Worm (Caenorhabditis elegans) whole organism, young adult: ENCODE measurements around the gene gars-1.

ENCODE experiments used
- F23B12.7 ChIP-seq: sonication (generic microtip); optimal IDR thresholded peaks from 2 replicates; lab custom pipeline; 2017; ENCODE audit warnings: missing genetic modification characterization, mild to moderate bottlenecking, missing compliant biosample characterization, antibody characterized with exemption, moderate library complexity; ENCODE audit not compliant: insufficient read depth
- F55B11.4 ChIP-seq: sonication (generic microtip); optimal IDR thresholded peaks from 2 replicates; lab custom pipeline; 2016; ENCODE audit warnings: missing compliant biosample characterization, missing genetic modification characterization, borderline replicate concordance; ENCODE audit not compliant: insufficient read depth
- F57C9.4 ChIP-seq: sonication (generic microtip); optimal IDR thresholded peaks from 2 replicates; lab custom pipeline; 2017; ENCODE audit warnings: mild to moderate bottlenecking, missing genetic modification characterization, missing compliant biosample characterization
- K11D2.4 ChIP-seq: fragments of 200-800 bp; sonication (Bioruptor generic); IDR thresholded peaks from 2 replicates; pipeline ENCODE4 v1.3.6; 2022; ENCODE audit warnings: missing genetic modification reagents, missing genetic modification characterization, missing compliant biosample characterization
- K12H6.12 ChIP-seq: fragments of 200-800 bp; sonication (Bioruptor generic); optimal IDR thresholded peaks from 2 replicates; lab custom pipeline; 2018; ENCODE audit warnings: mild to moderate bottlenecking, missing genetic modification characterization, missing compliant biosample characterization
- Y53G8AR.9 ChIP-seq: fragments of 200-800 bp; sonication (Bioruptor generic); conservative IDR thresholded peaks from 2 replicates; pipeline ENCODE4 v1.3.6; 2022; ENCODE audit warnings: missing genetic modification reagents, missing genetic modification characterization, missing compliant biosample characterization
- akir-1 ChIP-seq: fragments of 200-800 bp; sonication (Bioruptor generic); optimal IDR thresholded peaks from 2 replicates; lab custom pipeline; 2018; ENCODE audit warnings: mild to moderate bottlenecking, missing genetic modification characterization, moderate library complexity, missing compliant biosample characterization
- aptf-2 ChIP-seq: fragments of 200-800 bp; sonication (Bioruptor generic); conservative IDR thresholded peaks from 2 replicates; pipeline ENCODE4 v1.3.6; 2022; ENCODE audit warnings: missing genetic modification reagents, missing genetic modification characterization, missing compliant biosample characterization
- atf-7 ChIP-seq: sonication (generic microtip); optimal IDR thresholded peaks from 2 replicates; lab custom pipeline; 2017; ENCODE audit warnings: mild to moderate bottlenecking, missing genetic modification characterization, missing compliant biosample characterization
- attf-3 ChIP-seq: fragments of 200-800 bp; sonication (Bioruptor generic); conservative IDR thresholded peaks from 2 replicates; pipeline ENCODE4 v1.3.6; 2022; ENCODE audit warnings: missing genetic modification reagents, missing genetic modification characterization, missing compliant biosample characterization
- attf-5 ChIP-seq: fragments of 200-800 bp; sonication (Bioruptor generic); optimal IDR thresholded peaks from 2 replicates; lab custom pipeline; 2018; ENCODE audit warnings: mild to moderate bottlenecking, missing genetic modification characterization, missing compliant biosample characterization
- cebp-1 ChIP-seq, 2 experiments: fragments of 200-800 bp in 1 of 2; sonication (Bioruptor generic) in 1 of 2; sonication (generic microtip) in 1 of 2; IDR thresholded peaks in 1 of 2; optimal IDR thresholded peaks in 1 of 2; 2 replicates each; pipeline versions ENCODE4 v1.3.6 to Lab custom; 2017 to 2022; ENCODE audit warnings: missing compliant biosample characterization in 2 of 2, missing genetic modification characterization in 2 of 2, mild to moderate bottlenecking in 1 of 2, missing genetic modification reagents in 1 of 2, moderate library complexity in 1 of 2
- cebp-2 ChIP-seq: fragments of 200-800 bp; sonication (Bioruptor generic); IDR thresholded peaks from 2 replicates; pipeline ENCODE4 v1.3.6; 2022; ENCODE audit warnings: missing genetic modification characterization, missing compliant biosample characterization
- ceh-79 ChIP-seq: sonication (generic microtip); optimal IDR thresholded peaks from 2 replicates; lab custom pipeline; 2017; ENCODE audit warnings: mild to moderate bottlenecking, missing genetic modification characterization, missing compliant biosample characterization
- die-1 ChIP-seq: sonication (generic microtip); optimal IDR thresholded peaks from 2 replicates; lab custom pipeline; 2016; ENCODE audit warnings: missing genotype, mild to moderate bottlenecking, missing genetic modification characterization, missing compliant biosample characterization
- egrh-3 ChIP-seq: fragments of 200-800 bp; sonication (Bioruptor generic); IDR thresholded peaks from 2 replicates; pipeline ENCODE4 v1.3.6; 2022; ENCODE audit warnings: missing genetic modification reagents, missing genetic modification characterization, missing compliant biosample characterization
- fkh-3 ChIP-seq: sonication (generic microtip); optimal IDR thresholded peaks from 2 replicates; lab custom pipeline; 2016; ENCODE audit warnings: mild to moderate bottlenecking, missing genetic modification characterization, missing compliant biosample characterization
- gei-17 ChIP-seq: fragments of 200-800 bp; sonication (Bioruptor generic); optimal IDR thresholded peaks from 2 replicates; lab custom pipeline; 2018; ENCODE audit warnings: mild to moderate bottlenecking, missing genetic modification characterization, missing compliant biosample characterization
- hlh-26 ChIP-seq: fragments of 200-800 bp; sonication (Bioruptor generic); conservative IDR thresholded peaks from 2 replicates; pipeline ENCODE4 v1.3.6; 2022; ENCODE audit warnings: missing genetic modification reagents, missing genetic modification characterization, missing compliant biosample characterization
- hmg-1.2 ChIP-seq: fragments of 200-800 bp; sonication (Bioruptor generic); IDR thresholded peaks from 2 replicates; pipeline ENCODE4 v1.3.6; 2022; ENCODE audit warnings: missing genetic modification reagents, missing genetic modification characterization, missing compliant biosample characterization
- let-607 ChIP-seq, 2 experiments: fragments of 200-800 bp in 1 of 2; sonication (Bioruptor generic) in 1 of 2; sonication (generic microtip) in 1 of 2; optimal IDR thresholded peaks; 2 replicates each; lab custom pipeline; 2016 to 2018; ENCODE audit warnings: mild to moderate bottlenecking in 2 of 2, missing compliant biosample characterization in 2 of 2, missing genetic modification characterization in 2 of 2, moderate library complexity in 2 of 2, missing genotype in 1 of 2
- lin-35 ChIP-seq, 3 experiments: fragments of 150-350 bp in 2 of 3; sonication (generic microtip) in 1 of 3; optimal IDR thresholded peaks; 2 replicates each; lab custom pipeline; 2014 to 2018; ENCODE audit warnings: missing biosample characterization in 3 of 3, missing genetic modification characterization in 3 of 3, missing genetic modification reagents in 3 of 3
- lin-40 ChIP-seq: sonication (generic microtip); optimal IDR thresholded peaks from 2 replicates; lab custom pipeline; 2016; ENCODE audit warnings: missing genetic modification characterization, mild to moderate bottlenecking, missing compliant biosample characterization, missing genotype, missing genetic modification reagents
- madf-3 ChIP-seq: fragments of 200-800 bp; sonication (Bioruptor generic); IDR thresholded peaks from 2 replicates; pipeline ENCODE4 v1.3.6; 2022; ENCODE audit warnings: missing genetic modification reagents, missing genetic modification characterization, missing compliant biosample characterization
- madf-6 ChIP-seq: fragments of 200-800 bp; sonication (Bioruptor generic); IDR thresholded peaks from 2 replicates; pipeline ENCODE4 v1.3.6; 2022; ENCODE audit warnings: missing genetic modification reagents, missing genetic modification characterization, missing compliant biosample characterization
- mcd-1 ChIP-seq: fragments of 200-800 bp; sonication (Bioruptor generic); IDR thresholded peaks from 2 replicates; pipeline ENCODE4 v1.3.6; 2022; ENCODE audit warnings: missing genetic modification reagents, missing genetic modification characterization, missing compliant biosample characterization
- mel-28 ChIP-seq: sonication (generic microtip); optimal IDR thresholded peaks from 2 replicates; lab custom pipeline; 2016; ENCODE audit warnings: borderline replicate concordance, mild to moderate bottlenecking, missing genetic modification characterization, missing compliant biosample characterization
- mes-4 ChIP-seq: sonication (generic microtip); optimal IDR thresholded peaks from 2 replicates; lab custom pipeline; 2016; ENCODE audit warnings: missing genotype, missing genetic modification characterization, missing compliant biosample characterization
- nfyb-1 ChIP-seq: fragments of 200-800 bp; sonication (Bioruptor generic); IDR thresholded peaks from 2 replicates; pipeline ENCODE4 v1.3.6; 2022; ENCODE audit warnings: missing genetic modification reagents, missing genetic modification characterization, missing compliant biosample characterization
- nhr-120 ChIP-seq: fragments of 200-800 bp; sonication (Bioruptor generic); IDR thresholded peaks from 2 replicates; pipeline ENCODE4 v1.3.6; 2022; ENCODE audit warnings: missing genetic modification characterization, missing compliant biosample characterization
- nhr-27 ChIP-seq: fragments of 200-800 bp; sonication (Bioruptor generic); optimal IDR thresholded peaks from 2 replicates; lab custom pipeline; 2018; ENCODE audit warnings: mild to moderate bottlenecking, missing genetic modification characterization, moderate library complexity, missing compliant biosample characterization
- nhr-80 ChIP-seq: sonication (generic microtip); optimal IDR thresholded peaks from 2 replicates; lab custom pipeline; 2016; ENCODE audit warnings: missing genetic modification characterization, missing compliant biosample characterization
- pbrm-1 ChIP-seq: fragments of 200-800 bp; sonication (Bioruptor generic); IDR thresholded peaks from 2 replicates; pipeline ENCODE4 v1.3.6; 2022; ENCODE audit warnings: missing genetic modification reagents, missing genetic modification characterization, missing compliant biosample characterization
- rec-8 ChIP-seq, 2 experiments: sonication (generic microtip); optimal IDR thresholded peaks; 2 replicates each; lab custom pipeline; 2016; ENCODE audit warnings: mild to moderate bottlenecking in 2 of 2, missing genetic modification characterization in 2 of 2, missing genetic modification reagents in 2 of 2, missing genotype in 2 of 2, missing biosample characterization in 1 of 2, missing compliant biosample characterization in 1 of 2, moderate library complexity in 1 of 2
- sea-2 ChIP-seq: fragments of 200-800 bp; sonication (Bioruptor generic); IDR thresholded peaks from 2 replicates; pipeline ENCODE4 v1.3.6; 2022; ENCODE audit warnings: missing genetic modification characterization, missing compliant biosample characterization
- snpc-1.1 ChIP-seq: sonication (generic microtip); optimal IDR thresholded peaks from 2 replicates; lab custom pipeline; 2017; ENCODE audit warnings: missing genetic modification characterization, mild to moderate bottlenecking, missing compliant biosample characterization, antibody characterized with exemption, moderate library complexity, missing genotype, missing genetic modification reagents; ENCODE audit not compliant: insufficient read depth
- snpc-1.3 ChIP-seq: sonication (generic microtip); optimal IDR thresholded peaks from 2 replicates; lab custom pipeline; 2017; ENCODE audit warnings: missing genetic modification characterization, mild to moderate bottlenecking, missing compliant biosample characterization, antibody characterized with exemption, moderate library complexity, missing genotype, missing genetic modification reagents; ENCODE audit not compliant: insufficient read depth
- somi-1 ChIP-seq: fragments of 200-800 bp; sonication (Bioruptor generic); optimal IDR thresholded peaks from 2 replicates; lab custom pipeline; 2018; ENCODE audit warnings: mild to moderate bottlenecking, missing genetic modification characterization, missing compliant biosample characterization
- unc-130 ChIP-seq: sonication (generic microtip); optimal IDR thresholded peaks from 2 replicates; lab custom pipeline; 2016; ENCODE audit warnings: missing genetic modification reagents, missing genetic modification characterization, missing compliant biosample characterization
- unc-62 ChIP-seq: fragments of 150-350 bp; optimal IDR thresholded peaks from 2 replicates; lab custom pipeline; 2014; ENCODE audit warnings: missing biosample characterization, missing genetic modification reagents, missing genetic modification characterization
- xnd-1 ChIP-seq: sonication (generic microtip); optimal IDR thresholded peaks from 2 replicates; lab custom pipeline; 2016; ENCODE audit warnings: missing genotype, missing genetic modification reagents, missing genetic modification characterization, missing compliant biosample characterization
- ztf-18 ChIP-seq: sonication (generic microtip); optimal IDR thresholded peaks from 2 replicates; lab custom pipeline; 2016; ENCODE audit warnings: missing genotype, mild to moderate bottlenecking, missing genetic modification characterization, missing compliant biosample characterization
- ztf-6 ChIP-seq: fragments of 200-800 bp; sonication (Bioruptor generic); IDR thresholded peaks from 2 replicates; pipeline ENCODE4 v1.3.6; 2022; ENCODE audit warnings: missing genetic modification reagents, missing genetic modification characterization, missing compliant biosample characterization

Gene gars-1

ce11 chrIII:5162820-5163631 is at the start of gene gars-1:
Gene gars-1 (minus strand): TSS chrIII:5163627.
- TF ChIP-seq K11D2.4 (GFP tag; lab: Robert Waterston, UW) (no peak), attf-5 (GFP tag; lab: Kevin White, UChicago) (peak; percentile 62), madf-3 (GFP tag; lab: Robert Waterston, UW) (no peak), nhr-120 (GFP tag; lab: Robert Waterston, UW) (no peak), sea-2 (no peak), unc-62 (GFP tag; lab: Kevin White, UChicago) (no peak), cebp-1 (GFP tag; IDR thresholded peaks at IDR 0.05; lab: Robert Waterston, UW) (peak; percentile 91), cebp-1 (tag; optimal IDR thresholded peaks at IDR 0.05; lab: Kevin White, UChicago) (peak; percentile 98), gei-17 (GFP tag; lab: Kevin White, UChicago) (no peak), hlh-26 (GFP tag; lab: Robert Waterston, UW) (no peak), nhr-80 (no peak), egrh-3 (GFP tag; lab: Robert Waterston, UW) (no peak), ceh-79 (tag; lab: Kevin White, UChicago) (no peak), F55B11.4 (tag; lab: Kevin White, UChicago) (no peak), cebp-2 (GFP tag; lab: Robert Waterston, UW) (no peak), mes-4 (tag; lab: Kevin White, UChicago) (no peak), aptf-2 (no peak), F57C9.4 (tag; lab: Kevin White, UChicago) (no peak), rec-8 (tag; optimal IDR thresholded peaks at IDR 0.05; lab: Kevin White, UChicago) (no peak), Y53G8AR.9 (GFP tag; lab: Robert Waterston, UW) (0 out of 2 replicates have a peak, but pooled peaks have one; percentile 27), akir-1 (GFP tag; lab: Kevin White, UChicago) (no peak), mcd-1 (no peak), snpc-1.3 (tag; lab: Kevin White, UChicago) (no peak), madf-6 (GFP tag; lab: Robert Waterston, UW) (peak; percentile 29; the same call in 1 of the 2 replicates), nhr-27 (no peak), snpc-1.1 (tag; lab: Kevin White, UChicago) (no peak), mel-28 (tag; lab: Kevin White, UChicago) (no peak), hmg-1.2 (peak; percentile 41; the same call in 1 of the 2 replicates), nfyb-1 (GFP tag; lab: Robert Waterston, UW) (no peak)

- TF ChIP-seq unc-130 (GFP tag; lab: Kevin White, UChicago) (peak; percentile 44), attf-3 (GFP tag; lab: Robert Waterston, UW) (0 out of 2 replicates have a peak, but pooled peaks have one; percentile 28), let-607 (tag; optimal IDR thresholded peaks at IDR 0.05; lab: Kevin White, UChicago) (peak; percentile 48 to 60), lin-40 (tag; lab: Kevin White, UChicago) (peak; percentile 72), ceh-79 (tag; lab: Kevin White, UChicago) (peak; percentile 38), fkh-3 (tag; lab: Kevin White, UChicago) (peak; percentile 83), nfyb-1 (GFP tag; lab: Robert Waterston, UW) (peak; percentile 89), lin-35 (GFP tag; optimal IDR thresholded peaks at IDR 0.05; lab: Kevin White, UChicago) (peak in 1 of 3 experiments; percentile 20), pbrm-1 (peak; percentile 60; the same call in 1 of the 2 replicates), xnd-1 (tag; lab: Kevin White, UChicago) (peak; percentile 18), F23B12.7 (tag; lab: Kevin White, UChicago) (peak; percentile 42), ztf-6 (0 out of 2 replicates have a peak, but pooled peaks have one; percentile 5), die-1 (tag; lab: Kevin White, UChicago) (peak; percentile 80), hmg-1.2 (peak; percentile 69), ztf-18 (tag; lab: Kevin White, UChicago) (peak; percentile 78), aptf-2 (0 out of 2 replicates have a peak, but pooled peaks have one; percentile 24), nhr-80 (peak; percentile 82), nhr-27 (peak; percentile 46), somi-1 (GFP tag; lab: Kevin White, UChicago) (peak; percentile 44), atf-7 (tag; lab: Kevin White, UChicago) (peak; percentile 71), K12H6.12 (tag; lab: Kevin White, UChicago) (peak; percentile 78)
Observed at ce11 chrIII:5211137-5211648, 47.8 kb upstream of the gars-1 start.
